Worm (Caenorhabditis elegans): Measurements from ENCODE around the gene F35E8.9.

ce11 chrV:15876308-15876707 lies 41.0 kb downstream of the F35E8.9 start, which contains the start of gene nhr-102:
- TF ChIP-seq hlh-12 (tag; optimal IDR thresholded peaks at IDR 0.05): no peak
- no peak for TF ChIP-seq ccch-3 (GFP tag; optimal IDR thresholded peaks at IDR 0.05)
- no peak for TF ChIP-seq F52B5.7 (tag; optimal IDR thresholded peaks at IDR 0.05)
- no peak for TF ChIP-seq C17E4.6 (GFP tag; IDR thresholded peaks at IDR 0.05)
- no peak for TF ChIP-seq lin-35 (GFP tag; optimal IDR thresholded peaks at IDR 0.05)
- TF ChIP-seq madf-3 (GFP tag; IDR thresholded peaks at IDR 0.05): no peak
- no peak for TF ChIP-seq somi-1 (GFP tag; optimal IDR thresholded peaks at IDR 0.05)
- no peak for TF ChIP-seq nhr-27 (tag; optimal IDR thresholded peaks at IDR 0.05)

Data from whole organism, young adult.